Worm (Caenorhabditis elegans) whole organism, midembryonic: ENCODE measurements around the gene cyp-13A12.
A peak's percentile ranks its signal among the peaks of the same experiment; 100 is the strongest.

Experiments used
- T22C8.4 ChIP-seq: fragments of 200-800 bp; sonication (Bioruptor generic); IDR thresholded peaks from 2 replicates; pipeline ENCODE4 v1.3.6; 2022; ENCODE audit warnings: missing genetic modification characterization, missing compliant biosample characterization
- cog-1 ChIP-seq: sonication (generic microtip); optimal IDR thresholded peaks from 2 replicates; lab custom pipeline; 2016; ENCODE audit warnings: missing genetic modification characterization, missing compliant biosample characterization
- flt-1 ChIP-seq: fragments of 200-800 bp; sonication (Bioruptor generic); IDR thresholded peaks from 2 replicates; pipeline ENCODE4 v1.3.6; 2022; ENCODE audit warnings: missing genetic modification characterization, missing compliant biosample characterization
- med-1 ChIP-seq: sonication (generic microtip); optimal IDR thresholded peaks from 2 replicates; lab custom pipeline; 2017; ENCODE audit warnings: missing genetic modification characterization, mild to moderate bottlenecking, missing compliant biosample characterization, antibody characterized with exemption, missing genetic modification reagents; ENCODE audit not compliant: insufficient read depth
- tab-1 ChIP-seq: fragments of 200-800 bp; sonication (Bioruptor generic); IDR thresholded peaks from 2 replicates; pipeline ENCODE4 v1.3.6; 2022; ENCODE audit warnings: missing genetic modification characterization, missing compliant biosample characterization
- ztf-23 ChIP-seq: fragments of 200-800 bp; sonication (Bioruptor generic); IDR thresholded peaks from 2 replicates; pipeline ENCODE4 v1.3.6; 2022; ENCODE audit warnings: missing genetic modification reagents, missing genetic modification characterization, missing compliant biosample characterization
- ztf-29 ChIP-seq: fragments of 200-800 bp; sonication (Bioruptor generic); IDR thresholded peaks from 2 replicates; pipeline ENCODE4 v1.3.6; 2022; ENCODE audit warnings: missing genetic modification reagents, missing genetic modification characterization, missing compliant biosample characterization

DNA sequence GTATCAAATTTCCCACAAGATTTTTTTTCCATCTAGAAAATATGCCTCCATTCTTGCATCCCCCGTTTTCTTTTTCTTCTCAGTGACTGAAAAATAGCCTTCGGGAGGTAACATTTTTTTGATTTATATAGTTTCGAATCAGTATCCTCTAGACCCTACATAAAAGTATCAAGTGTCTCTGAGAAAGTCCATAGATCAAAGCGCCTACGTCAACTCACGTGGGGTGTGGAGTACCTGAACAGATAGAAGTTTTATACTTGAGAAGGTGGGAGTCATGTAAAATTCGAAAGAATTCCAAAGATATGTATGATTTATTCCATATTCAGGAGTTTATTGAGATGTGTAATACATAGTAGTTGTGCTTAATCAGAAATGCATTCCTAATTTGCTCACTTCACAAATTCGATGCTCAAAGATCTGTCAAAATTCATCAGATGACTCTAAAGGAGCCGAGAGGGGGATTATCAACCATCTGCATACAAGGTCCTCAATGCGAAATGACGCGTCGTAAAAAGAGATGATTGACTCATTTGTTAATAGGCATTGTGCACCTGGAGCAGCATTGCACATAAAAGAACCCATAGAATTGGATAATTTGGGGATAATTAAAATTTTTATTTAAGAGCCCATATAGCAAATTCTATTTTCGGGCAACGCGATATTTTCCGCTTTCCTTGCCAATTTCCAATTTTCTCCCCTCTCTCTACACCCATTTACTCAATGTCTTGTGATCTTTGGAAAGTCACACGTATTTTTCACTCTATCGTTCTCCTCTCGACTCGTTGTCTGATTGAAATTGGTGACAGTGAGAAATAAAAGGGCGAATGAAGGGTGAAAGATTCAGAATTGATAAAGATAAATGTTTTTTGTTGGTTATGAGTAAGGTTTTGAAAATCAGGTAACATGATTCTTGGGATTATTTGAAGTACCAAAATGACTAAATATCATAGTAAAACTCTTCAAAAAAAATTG is 40.2 kb downstream of the cyp-13A12 start:
- TF ChIP-seq med-1 (GFP tag; lab: Kevin White, UChicago) (no peak), ztf-23 (GFP tag; lab: Robert Waterston, UW) (no peak), tab-1 (GFP tag; lab: Robert Waterston, UW) (no peak), cog-1 (tag; lab: Kevin White, UChicago) (peak; percentile 4), flt-1 (no peak), T22C8.4 (GFP tag; lab: Robert Waterston, UW) (no peak), ztf-29 (no peak)
